Fruit fly (Drosophila melanogaster): ENCODE data around the gene Papst2.

Gene Papst2

DNA sequence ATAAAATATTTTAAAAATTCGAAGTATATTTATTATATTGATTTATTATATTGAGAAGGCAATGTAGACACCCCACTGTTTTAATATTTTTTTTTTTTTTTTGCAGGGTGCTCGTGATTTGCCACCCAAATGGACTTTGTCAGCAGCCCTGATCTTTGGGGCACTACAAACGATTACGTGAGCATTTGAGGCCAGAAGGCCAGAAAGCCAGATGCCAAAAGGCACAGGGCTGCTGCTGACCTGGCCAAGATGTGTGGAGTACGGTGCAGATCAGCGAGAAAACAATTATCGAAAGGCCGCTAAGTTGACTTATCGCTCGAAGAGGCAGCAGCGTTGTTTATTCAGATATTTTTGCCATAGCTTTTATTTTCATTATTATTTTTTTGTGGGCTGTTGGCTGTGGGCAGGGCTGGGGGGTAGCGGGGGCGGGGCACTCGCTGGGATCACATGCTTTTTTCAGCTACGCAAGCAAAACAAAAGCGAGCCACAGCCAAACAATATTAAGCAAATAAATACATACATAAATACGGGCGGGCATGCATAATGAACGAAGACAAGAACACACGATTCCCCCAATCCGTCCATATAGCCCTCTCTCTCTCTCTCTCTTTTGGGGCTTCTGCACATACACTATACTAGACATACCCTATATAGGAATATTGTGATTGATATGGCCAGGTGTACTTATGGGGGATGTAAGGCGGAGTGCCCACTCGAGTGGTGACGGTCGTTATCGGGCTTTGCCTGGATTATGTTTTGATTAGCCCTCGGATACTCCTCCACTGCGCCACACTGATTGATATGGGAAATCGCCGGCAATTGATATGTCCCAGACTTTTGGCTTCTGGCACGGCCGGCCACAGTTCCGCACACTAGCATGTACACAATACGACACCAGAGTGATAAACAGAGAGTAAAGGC is 39.1 kb upstream of the Papst2 start:
- TF ChIP-seq CG8359 (GFP tag; optimal IDR thresholded peaks at IDR 0.05; ENCODE audit: borderline replicate concordance) (peak; percentile 33), cg (GFP tag; optimal IDR thresholded peaks at IDR 0.05) (peak; percentile 13), CG3726 (GFP tag; IDR thresholded peaks at IDR 0.05) (0 out of 3 replicates have a peak, but pooled peaks have one; percentile 48), cato (GFP tag; optimal IDR thresholded peaks at IDR 0.05; ENCODE audit: borderline replicate concordance) (no peak), CG32772 (GFP tag; IDR thresholded peaks at IDR 0.05) (no peak), luna (GFP tag; optimal IDR thresholded peaks at IDR 0.05) (no peak), jigr1 (GFP tag; IDR thresholded peaks at IDR 0.05) (no peak), CG34422 (GFP tag; IDR thresholded peaks at IDR 0.05) (no peak), CG7745 (tag; optimal IDR thresholded peaks at IDR 0.05) (no peak), CG6765 (GFP tag; optimal IDR thresholded peaks at IDR 0.05) (peak; percentile 68), Pdp1 (GFP tag; optimal IDR thresholded peaks at IDR 0.05) (peak in 1 of 2 experiments; percentile 51), CG4404 (GFP tag; IDR thresholded peaks at IDR 0.05) (no peak), Blimp-1 (GFP tag; optimal IDR thresholded peaks at IDR 0.05) (peak; percentile 7), CG8478 (optimal IDR thresholded peaks at IDR 0.05) (no peak), Atf6 (GFP tag; IDR thresholded peaks at IDR 0.05) (peak; percentile 57; the same call in 1 of the 2 replicates), CG43689 (GFP tag; IDR thresholded peaks at IDR 0.05) (no peak), abd-A (tag; optimal IDR thresholded peaks at IDR 0.05) (peak; percentile 62), CG12942 (GFP tag; optimal IDR thresholded peaks at IDR 0.05) (no peak), gsb-n (tag; optimal IDR thresholded peaks at IDR 0.05) (no peak), nmo (GFP tag; optimal IDR thresholded peaks at IDR 0.05) (no peak), CG3281 (GFP tag; optimal IDR thresholded peaks at IDR 0.05) (peak; percentile 44), CG9609 (GFP tag; optimal IDR thresholded peaks at IDR 0.05) (no peak), CG8089 (GFP tag; optimal IDR thresholded peaks at IDR 0.05) (no peak), nau (GFP tag; optimal IDR thresholded peaks at IDR 0.05) (peak; percentile 48), CG6813 (GFP tag; optimal IDR thresholded peaks at IDR 0.05) (no peak), CG8924 (tag; optimal IDR thresholded peaks at IDR 0.05) (no peak), CG2875 (GFP tag; optimal IDR thresholded peaks at IDR 0.05) (no peak), CG10209 (GFP tag; optimal IDR thresholded peaks at IDR 0.05) (no peak), ara (GFP tag; IDR thresholded peaks at IDR 0.05) (no peak), lab (GFP tag; optimal IDR thresholded peaks at IDR 0.05) (peak; percentile 81), Bgb (GFP tag; IDR thresholded peaks at IDR 0.05; ENCODE audit: partially characterized antibody) (no peak), Max (GFP tag; optimal IDR thresholded peaks at IDR 0.05) (no peak), pzg (GFP tag; optimal IDR thresholded peaks at IDR 0.05) (no peak), CG9437 (GFP tag; optimal IDR thresholded peaks at IDR 0.05) (no peak), CG18619 (GFP tag; optimal IDR thresholded peaks at IDR 0.05) (no peak), lbe (GFP tag; optimal IDR thresholded peaks at IDR 0.05) (no peak), CG12769 (tag; optimal IDR thresholded peaks at IDR 0.05) (peak; percentile 77), tin (GFP tag; optimal IDR thresholded peaks at IDR 0.05) (no peak), bab2 (GFP tag; optimal IDR thresholded peaks at IDR 0.05) (no peak), tll (GFP tag; optimal IDR thresholded peaks at IDR 0.05) (no peak), CG10959 (GFP tag; IDR thresholded peaks at IDR 0.05) (no peak), tgo (GFP tag; IDR thresholded peaks at IDR 0.05) (no peak; the same call in 2 of the 3 replicates), CG11560 (tag; IDR thresholded peaks at IDR 0.05) (no peak), grau (tag; optimal IDR thresholded peaks at IDR 0.05) (peak; percentile 14), aop (GFP tag; IDR thresholded peaks at IDR 0.05) (no peak), HHEX (GFP tag; optimal IDR thresholded peaks at IDR 0.05) (peak; percentile 15), caup (GFP tag; optimal IDR thresholded peaks at IDR 0.05; ENCODE audit: severe bottlenecking) (peak; percentile 64), H15 (GFP tag; IDR thresholded peaks at IDR 0.05) (0 out of 3 replicates have a peak, but pooled peaks have one; percentile 28)

Measured in whole organism, embryonic.